Worm (Caenorhabditis elegans) whole organism, L3 larva: ENCODE results near the gene tofu-1.

Source experiments
- aly-2 ChIP-seq: fragments of 150-350 bp; optimal IDR thresholded peaks from 2 replicates; lab custom pipeline; 2014; ENCODE audit warnings: missing biosample characterization, missing genetic modification characterization
- ama-1 ChIP-seq: fragments of 150-350 bp; optimal IDR thresholded peaks from 2 replicates; lab custom pipeline; 2018
- daf-12 ChIP-seq: fragments of 150-350 bp; optimal IDR thresholded peaks from 2 replicates; lab custom pipeline; 2014; ENCODE audit warnings: missing biosample characterization, missing genetic modification reagents, missing genetic modification characterization
- elt-2 ChIP-seq: sonication (generic microtip); optimal IDR thresholded peaks from 2 replicates; lab custom pipeline; 2016; ENCODE audit warnings: missing genetic modification reagents, mild to moderate bottlenecking, missing genetic modification characterization, missing compliant biosample characterization
- jun-1 ChIP-seq: fragments of 150-350 bp; optimal IDR thresholded peaks from 2 replicates; lab custom pipeline; 2014; ENCODE audit warnings: missing biosample characterization, missing genetic modification reagents, missing genetic modification characterization
- lin-39 ChIP-seq: fragments of 150-350 bp; optimal IDR thresholded peaks from 2 replicates; lab custom pipeline; 2018; ENCODE audit warnings: missing biosample characterization, missing genetic modification reagents, missing genetic modification characterization
- mdl-1 ChIP-seq: fragments of 150-350 bp; optimal IDR thresholded peaks from 2 replicates; lab custom pipeline; 2014; ENCODE audit warnings: missing biosample characterization, missing genetic modification characterization
- nhr-28 ChIP-seq: fragments of 150-350 bp; optimal IDR thresholded peaks from 2 replicates; lab custom pipeline; 2014; ENCODE audit warnings: missing biosample characterization, missing genetic modification characterization
- pqm-1 ChIP-seq: fragments of 150-350 bp; optimal IDR thresholded peaks from 2 replicates; lab custom pipeline; 2017; ENCODE audit warnings: missing biosample characterization, missing genetic modification characterization, inconsistent platforms
- skn-1 ChIP-seq: fragments of 150-350 bp; optimal IDR thresholded peaks from 2 replicates; lab custom pipeline; 2014; ENCODE audit warnings: missing biosample characterization, missing genetic modification characterization
- snpc-4 ChIP-seq: fragments of 150-350 bp; optimal IDR thresholded peaks from 2 replicates; lab custom pipeline; 2014; ENCODE audit warnings: missing biosample characterization, missing genetic modification characterization
- unc-39 ChIP-seq: sonication (generic microtip); optimal IDR thresholded peaks from 4 replicates; lab custom pipeline; 2017; ENCODE audit warnings: missing biosample characterization, missing genetic modification characterization
- ztf-11 ChIP-seq: fragments of 150-350 bp; optimal IDR thresholded peaks from 2 replicates; lab custom pipeline; 2014; ENCODE audit warnings: missing biosample characterization, missing genetic modification characterization

DNA sequence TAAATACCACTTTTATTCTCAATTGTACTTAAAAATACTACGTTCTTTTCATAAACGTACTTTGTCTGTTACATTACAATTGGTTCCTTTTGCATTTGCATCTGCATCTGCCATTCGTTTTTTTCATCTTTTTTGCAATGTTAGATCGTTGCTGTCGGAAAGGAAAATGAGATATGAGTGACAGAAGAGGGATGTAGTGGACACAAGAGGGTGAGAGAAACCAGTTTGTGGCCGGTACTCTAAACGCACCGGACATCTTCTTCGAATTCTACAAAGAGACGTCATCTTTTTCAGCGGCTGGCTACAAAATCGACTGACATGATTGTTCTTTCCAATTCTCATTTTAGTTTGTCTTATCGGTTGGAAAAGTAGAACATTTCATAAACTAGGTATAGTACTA lies 21.8 kb downstream of the tofu-1 start:
- TF ChIP-seq ama-1 (lab: Kevin White, UChicago) (no peak), daf-12 (tag; lab: Kevin White, UChicago) (no peak), pqm-1 (no peak), aly-2 (no peak), ztf-11 (tag; lab: Kevin White, UChicago) (no peak), jun-1 (tag; lab: Kevin White, UChicago) (no peak), snpc-4 (tag; lab: Kevin White, UChicago) (no peak), unc-39 (tag; lab: Kevin White, UChicago) (no peak), lin-39 (tag; lab: Kevin White, UChicago) (no peak), mdl-1 (no peak), nhr-28 (tag; lab: Kevin White, UChicago) (no peak), elt-2 (no peak), skn-1 (no peak)
